Worm (Caenorhabditis elegans): Measurements from ENCODE around the gene fbxa-14.
"Not testable (repeated sequence)": the region's sequence is repeated elsewhere in the genome, so short reads cannot be mapped to it uniquely, and the experiment has no call there.

The fbxa-14 gene

ce11 chrIII:1324513-1324912 lies at the start of gene fbxa-14:
Gene fbxa-14, minus strand, starts transcription at chrIII:1324613.
- no peak for TF ChIP-seq unc-42 (tag; optimal IDR thresholded peaks at IDR 0.05)
- TF ChIP-seq hlh-8 (tag; optimal IDR thresholded peaks at IDR 0.05) = no peak
- TF ChIP-seq rnt-1 (tag; optimal IDR thresholded peaks at IDR 0.05) = no peak
- no peak for TF ChIP-seq elt-4 (tag; optimal IDR thresholded peaks at IDR 0.05)

ce11 chrIII:1372563-1372962 lies 48.1 kb upstream of the fbxa-14 start:
- peak; percentile 69 for TF ChIP-seq hlh-8 (tag; optimal IDR thresholded peaks at IDR 0.05)
- no peak for TF ChIP-seq lin-11 (tag; optimal IDR thresholded peaks at IDR 0.05)

- TF ChIP-seq ref-2 (tag; optimal IDR thresholded peaks at IDR 0.05) = no peak
Observed at ce11 chrIII:1359669-1360068, 35.3 kb upstream of the fbxa-14 start, which contains the start of gene Y82E9BR.9. Gene Y82E9BR.9, minus strand, starts transcription at chrIII:1359769.

ce11 chrIII:1357973-1358372 lies 33.6 kb upstream of the fbxa-14 start, which contains the start of gene Y82E9BR.8:
Gene Y82E9BR.8, minus strand, starts transcription at chrIII:1358073.
- not testable (repeated sequence) for TF ChIP-seq elt-2 (tag; optimal IDR thresholded peaks at IDR 0.05); gmeb-2 (tag; optimal IDR thresholded peaks at IDR 0.05); hlh-13 (GFP tag; optimal IDR thresholded peaks at IDR 0.05)

- TF ChIP-seq che-1 (tag; optimal IDR thresholded peaks at IDR 0.05) (no peak), ref-2 (tag; optimal IDR thresholded peaks at IDR 0.05) (no peak), mec-3 (tag; optimal IDR thresholded peaks at IDR 0.05; ENCODE audit: borderline replicate concordance) (no peak), ceh-18 (tag; optimal IDR thresholded peaks at IDR 0.05) (no peak), Y22D7AL.16 (tag; optimal IDR thresholded peaks at IDR 0.05) (no peak), ceh-45 (GFP tag; IDR thresholded peaks at IDR 0.05) (no peak), tbx-2 (tag; optimal IDR thresholded peaks at IDR 0.05) (no peak), pax-1 (tag; optimal IDR thresholded peaks at IDR 0.05) (no peak), dmd-4 (tag; optimal IDR thresholded peaks at IDR 0.05; ENCODE audit: borderline replicate concordance) (no peak), lim-6 (tag; optimal IDR thresholded peaks at IDR 0.05) (no peak)
Observed at ce11 chrIII:1355320-1355719, 30.9 kb upstream of the fbxa-14 start, which contains the start of gene Y82E9BL.1. Gene Y82E9BL.1, minus strand, starts transcription at chrIII:1355420.

- TF ChIP-seq sdc-2 (tag; optimal IDR thresholded peaks at IDR 0.05) (no peak), pros-1 (tag; optimal IDR thresholded peaks at IDR 0.05) (no peak), hlh-30 (tag; optimal IDR thresholded peaks at IDR 0.05; ENCODE audit: insufficient read depth) (no peak), pha-4 (tag; optimal IDR thresholded peaks at IDR 0.05) (no peak), ceh-34 (tag; optimal IDR thresholded peaks at IDR 0.05) (no peak), ceh-24 (tag; optimal IDR thresholded peaks at IDR 0.05) (no peak), ref-2 (tag; optimal IDR thresholded peaks at IDR 0.05) (no peak), ceh-18 (tag; optimal IDR thresholded peaks at IDR 0.05) (no peak), unc-42 (tag; optimal IDR thresholded peaks at IDR 0.05) (no peak), unc-55 (GFP tag; optimal IDR thresholded peaks at IDR 0.05) (no peak), ceh-9 (tag; optimal IDR thresholded peaks at IDR 0.05) (no peak), C38D4.7 (GFP tag; optimal IDR thresholded peaks at IDR 0.05) (no peak), ama-1 (optimal IDR thresholded peaks at IDR 0.05) (no peak), pax-1 (tag; optimal IDR thresholded peaks at IDR 0.05) (no peak), mec-3 (tag; optimal IDR thresholded peaks at IDR 0.05; ENCODE audit: borderline replicate concordance) (no peak), nhr-232 (tag; optimal IDR thresholded peaks at IDR 0.05) (no peak)
Observed at ce11 chrIII:1354523-1354922, 30.1 kb upstream of the fbxa-14 start.

- TF ChIP-seq che-1 (tag; optimal IDR thresholded peaks at IDR 0.05) (no peak), fkh-10 (GFP tag; optimal IDR thresholded peaks at IDR 0.05) (no peak), ahr-1 (tag; optimal IDR thresholded peaks at IDR 0.05) (no peak), unc-3 (GFP tag; conservative IDR thresholded peaks at IDR 0.05) (no peak), unc-3 (tag; optimal IDR thresholded peaks at IDR 0.05) (no peak), ceh-30 (tag; optimal IDR thresholded peaks at IDR 0.05) (no peak), ceh-18 (tag; optimal IDR thresholded peaks at IDR 0.05) (no peak), pha-4 (tag; optimal IDR thresholded peaks at IDR 0.05) (no peak), C38D4.7 (GFP tag; optimal IDR thresholded peaks at IDR 0.05) (no peak), ets-4 (tag; optimal IDR thresholded peaks at IDR 0.05) (no peak), ceh-9 (tag; optimal IDR thresholded peaks at IDR 0.05) (no peak), pha-2 (tag; optimal IDR thresholded peaks at IDR 0.05) (no peak), elt-4 (tag; optimal IDR thresholded peaks at IDR 0.05) (no peak), hlh-30 (tag; optimal IDR thresholded peaks at IDR 0.05; ENCODE audit: insufficient read depth) (no peak), syd-9 (tag; optimal IDR thresholded peaks at IDR 0.05) (no peak)
Observed at ce11 chrIII:1350745-1351144, 26.3 kb upstream of the fbxa-14 start, which contains the start of gene Y82E9BL.3. Gene Y82E9BL.3, minus strand, starts transcription at chrIII:1350845.

All from whole organism, late embryonic.